Fruit fly (Drosophila melanogaster): ENCODE data around the gene Oga.
A peak's percentile ranks its signal among the peaks of the same experiment; 100 is the strongest.

Gene Oga

dm6 chr3R:21204500-21205167, 14.2 kb upstream of the Oga start (continued):
- TF ChIP-seq hkb (optimal IDR thresholded peaks at IDR 0.05), result no peak
- peak; percentile 80 for TF ChIP-seq hkb (GFP tag; IDR thresholded peaks at IDR 0.05)
- peak; percentile 88 for TF ChIP-seq org-1 (GFP tag; optimal IDR thresholded peaks at IDR 0.05)
- TF ChIP-seq slou (GFP tag; optimal IDR thresholded peaks at IDR 0.05), result peak; percentile 33
- peak; percentile 76 for TF ChIP-seq Vsx1 (GFP tag; optimal IDR thresholded peaks at IDR 0.05)
- TF ChIP-seq CG15514 (GFP tag; optimal IDR thresholded peaks at IDR 0.05), result peak; percentile 66
- TF ChIP-seq fd102C (GFP tag; optimal IDR thresholded peaks at IDR 0.05), result no peak
- peak; percentile 48 for TF ChIP-seq CG12744 (GFP tag; optimal IDR thresholded peaks at IDR 0.05)
- TF ChIP-seq Ravus (GFP tag; IDR thresholded peaks at IDR 0.05), result no peak
- TF ChIP-seq CG9215 (GFP tag; IDR thresholded peaks at IDR 0.05), result no peak
- no peak for TF ChIP-seq pita (GFP tag; optimal IDR thresholded peaks at IDR 0.05)
- peak; percentile 53; the same call in 1 of the 3 replicates for TF ChIP-seq jigr1 (GFP tag; IDR thresholded peaks at IDR 0.05)
- TF ChIP-seq Hr78 (GFP tag; optimal IDR thresholded peaks at IDR 0.05), result peak in 1 of 2 experiments; percentile 81
- TF ChIP-seq mam (GFP tag; optimal IDR thresholded peaks at IDR 0.05), result peak; percentile 70
- no peak for TF ChIP-seq Dfd (GFP tag; optimal IDR thresholded peaks at IDR 0.05)
- peak; percentile 34 for TF ChIP-seq CG4328 (GFP tag; optimal IDR thresholded peaks at IDR 0.05)
- TF ChIP-seq phol (tag; optimal IDR thresholded peaks at IDR 0.05), result peak; percentile 93
- TF ChIP-seq zf30C (GFP tag; optimal IDR thresholded peaks at IDR 0.05), result peak; percentile 75
- peak; percentile 54 for TF ChIP-seq CHES-1-like (GFP tag; optimal IDR thresholded peaks at IDR 0.05)
- TF ChIP-seq GATAe (GFP tag; conservative IDR thresholded peaks at IDR 0.05), result no peak; the same call in 1 of the 2 replicates
- no peak for TF ChIP-seq Kr (GFP tag; optimal IDR thresholded peaks at IDR 0.05)
- TF ChIP-seq CG18764 (GFP tag; optimal IDR thresholded peaks at IDR 0.05), result peak; percentile 68
- peak; percentile 51; the same call in 1 of the 2 replicates for TF ChIP-seq CG14667 (GFP tag; IDR thresholded peaks at IDR 0.05)
- peak; percentile 86 for TF ChIP-seq row (GFP tag; IDR thresholded peaks at IDR 0.05)
- peak; percentile 70 for TF ChIP-seq CG12236 (GFP tag; optimal IDR thresholded peaks at IDR 0.05)
- TF ChIP-seq hbn (GFP tag; IDR thresholded peaks at IDR 0.05; ENCODE audit: partially characterized antibody), result no peak
- peak; percentile 65 for TF ChIP-seq Spps (tag; optimal IDR thresholded peaks at IDR 0.05)
- TF ChIP-seq Hr39 (optimal IDR thresholded peaks at IDR 0.05), result no peak
- peak; percentile 62 for TF ChIP-seq ap (GFP tag; IDR thresholded peaks at IDR 0.05)
- peak; percentile 86 for TF ChIP-seq wor (GFP tag; IDR thresholded peaks at IDR 0.05)
- TF ChIP-seq CG10543 (GFP tag; optimal IDR thresholded peaks at IDR 0.05), result no peak
- no peak for TF ChIP-seq TFAM (GFP tag; optimal IDR thresholded peaks at IDR 0.05)
- peak; percentile 89 for TF ChIP-seq CG12219 (GFP tag; optimal IDR thresholded peaks at IDR 0.05)
- peak; percentile 42 for TF ChIP-seq CTCF (GFP tag; optimal IDR thresholded peaks at IDR 0.05)
- peak; percentile 70 for TF ChIP-seq wek (GFP tag; optimal IDR thresholded peaks at IDR 0.05)
- peak; percentile 56 for TF ChIP-seq Bdp1 (GFP tag; optimal IDR thresholded peaks at IDR 0.05)
- TF ChIP-seq repo (GFP tag; optimal IDR thresholded peaks at IDR 0.05), result peak; percentile 61
- TF ChIP-seq CG1529 (GFP tag; optimal IDR thresholded peaks at IDR 0.05), result peak; percentile 91
- no peak for TF ChIP-seq gro (GFP tag; optimal IDR thresholded peaks at IDR 0.05)
- peak; percentile 67 for TF ChIP-seq CG8944 (GFP tag; optimal IDR thresholded peaks at IDR 0.05)
- TF ChIP-seq PHDP (tag; optimal IDR thresholded peaks at IDR 0.05), result peak; percentile 88
- no peak for TF ChIP-seq CG16813 (GFP tag; IDR thresholded peaks at IDR 0.05; ENCODE audit: partially characterized antibody)
- TF ChIP-seq CG1832 (GFP tag; optimal IDR thresholded peaks at IDR 0.05), result no peak
- no peak for TF ChIP-seq corto (GFP tag; optimal IDR thresholded peaks at IDR 0.05)
- peak; percentile 71 for TF ChIP-seq CG17568 (GFP tag; optimal IDR thresholded peaks at IDR 0.05)
- peak; percentile 94 for TF ChIP-seq nmo (GFP tag; optimal IDR thresholded peaks at IDR 0.05)
- peak; percentile 36 for TF ChIP-seq YL-1 (GFP tag; optimal IDR thresholded peaks at IDR 0.05)
- TF ChIP-seq CG12942 (GFP tag; optimal IDR thresholded peaks at IDR 0.05), result peak; percentile 60
- peak; percentile 69 for TF ChIP-seq danr (GFP tag; IDR thresholded peaks at IDR 0.05)
- peak; percentile 42; the same call in 1 of the 2 replicates for TF ChIP-seq amos (GFP tag; IDR thresholded peaks at IDR 0.05; ENCODE audit: partially characterized antibody)
- TF ChIP-seq Ptx1 (GFP tag; IDR thresholded peaks at IDR 0.05), result peak; percentile 89
